Fruit fly (Drosophila melanogaster) whole organism, wandering third instar larva: ENCODE measurements around the gene CG5399.

Source experiments
- CG9705 ChIP-seq: fragments of 200-800 bp; sonication (Bioruptor generic); optimal IDR thresholded peaks from 2 replicates; lab custom pipeline; 2018; ENCODE audit warnings: missing biosample characterization, mild to moderate bottlenecking, missing genetic modification characterization
- CrebA ChIP-seq: fragments of 200-800 bp; sonication (Bioruptor generic); optimal IDR thresholded peaks from 2 replicates; lab custom pipeline; 2016; ENCODE audit warnings: missing biosample characterization, mild to moderate bottlenecking, missing genetic modification characterization, borderline replicate concordance
- Dfd ChIP-seq: fragments of >200 bp; optimal IDR thresholded peaks from 2 replicates; lab custom pipeline; 2017; ENCODE audit warnings: missing biosample characterization, missing genetic modification characterization
- Dif ChIP-seq: fragments of 200-275, 200-300 bp; sonication (Bioruptor generic); optimal IDR thresholded peaks from 2 replicates; lab custom pipeline; 2018; ENCODE audit warnings: missing biosample characterization, missing genetic modification characterization; ENCODE audit not compliant: partially characterized antibody
- Hnf4 ChIP-seq: fragments of 200-800 bp; sonication (Bioruptor generic); optimal IDR thresholded peaks from 2 replicates; lab custom pipeline; 2016; ENCODE audit warnings: missing biosample characterization, mild to moderate bottlenecking, missing genetic modification characterization
- Hr78 ChIP-seq: fragments of >200 bp; optimal IDR thresholded peaks from 2 replicates; lab custom pipeline; 2017; ENCODE audit warnings: missing biosample characterization, missing genetic modification characterization
- Hr83 ChIP-seq: fragments of 200-300 bp; sonication (Bioruptor generic); optimal IDR thresholded peaks from 2 replicates; lab custom pipeline; 2016; ENCODE audit warnings: missing biosample characterization, mild to moderate bottlenecking, missing genetic modification characterization, moderate library complexity; ENCODE audit not compliant: poor library complexity, severe bottlenecking
- Jra ChIP-seq: sonication (Bioruptor generic); optimal IDR thresholded peaks from 2 replicates; lab custom pipeline; 2016; ENCODE audit warnings: missing biosample characterization, missing genetic modification characterization
- Mio ChIP-seq: sonication (Bioruptor generic); optimal IDR thresholded peaks from 2 replicates; lab custom pipeline; 2016; ENCODE audit warnings: missing biosample characterization, missing genetic modification characterization
- Myc ChIP-seq: fragments of >200 bp; optimal IDR thresholded peaks from 2 replicates; lab custom pipeline; 2017
- Rel ChIP-seq, 2 experiments: fragments of 200-800 bp; sonication (Bioruptor generic) in 1 of 2; optimal IDR thresholded peaks; 2 replicates in 1 of 2; 3 replicates in 1 of 2; lab custom pipeline; 2016 to 2019; ENCODE audit warnings: mild to moderate bottlenecking in 2 of 2, missing biosample characterization in 2 of 2, missing genetic modification characterization in 2 of 2, moderate library complexity in 1 of 2
- Vsx2 ChIP-seq: fragments of 200-300, 225-300 bp; sonication (Bioruptor generic); optimal IDR thresholded peaks from 2 replicates; lab custom pipeline; 2018; ENCODE audit warnings: missing biosample characterization, missing genetic modification characterization; ENCODE audit not compliant: partially characterized antibody
- dl ChIP-seq, 2 experiments: fragments of 175-275, 200-275 bp in 1 of 2; fragments of 200-275 bp in 1 of 2; sonication (Bioruptor generic); optimal IDR thresholded peaks; lab custom pipeline; 2018; ENCODE audit warnings: mild to moderate bottlenecking in 2 of 2, missing biosample characterization in 2 of 2, missing genetic modification characterization in 2 of 2, moderate library complexity in 2 of 2; ENCODE audit not compliant: partially characterized antibody in 2 of 2, insufficient read depth in 1 of 2
- ey ChIP-seq: fragments of 200-800 bp; sonication (Bioruptor generic); optimal IDR thresholded peaks from 2 replicates; lab custom pipeline; 2016; ENCODE audit warnings: missing biosample characterization, missing genetic modification characterization
- fru ChIP-seq: fragments of 200-800 bp; sonication (Bioruptor generic); optimal IDR thresholded peaks from 3 replicates; lab custom pipeline; 2016; ENCODE audit warnings: missing biosample characterization, mild to moderate bottlenecking, missing genetic modification characterization
- h ChIP-seq: fragments of 200-800 bp; sonication (Bioruptor generic); optimal IDR thresholded peaks from 3 replicates; lab custom pipeline; 2016; ENCODE audit warnings: missing biosample characterization, mild to moderate bottlenecking, missing genetic modification characterization
- jim ChIP-seq: fragments of 175-275, 200-325 bp; sonication (Bioruptor generic); optimal IDR thresholded peaks from 2 replicates; lab custom pipeline; 2016; ENCODE audit warnings: missing biosample characterization, mild to moderate bottlenecking, missing genetic modification characterization
- rgr ChIP-seq: fragments of 200-800 bp; sonication (Bioruptor generic); optimal IDR thresholded peaks from 3 replicates; lab custom pipeline; 2016; ENCODE audit warnings: missing biosample characterization, mild to moderate bottlenecking, missing genetic modification characterization
- sage ChIP-seq: fragments of 200-800 bp; sonication (Bioruptor generic); optimal IDR thresholded peaks from 2 replicates; lab custom pipeline; 2016; ENCODE audit warnings: missing biosample characterization, mild to moderate bottlenecking, missing genetic modification characterization
- sv ChIP-seq: fragments of 200-800 bp; sonication (Bioruptor generic); optimal IDR thresholded peaks from 3 replicates; lab custom pipeline; 2016; ENCODE audit warnings: missing biosample characterization, missing genetic modification characterization
- tai ChIP-seq: sonication (Bioruptor generic); optimal IDR thresholded peaks from 2 replicates; lab custom pipeline; 2016; ENCODE audit warnings: missing biosample characterization, missing genetic modification characterization
- usp ChIP-seq: fragments of >200 bp; optimal IDR thresholded peaks from 2 replicates; lab custom pipeline; 2017; ENCODE audit warnings: missing biosample characterization, missing genetic modification characterization
- woc ChIP-seq: sonication (Bioruptor generic); optimal IDR thresholded peaks from 2 replicates; lab custom pipeline; 2016; ENCODE audit warnings: missing biosample characterization, mild to moderate bottlenecking, missing genetic modification characterization

CG5399 gene

dm6 chr3R:15660460-15660859, 34.6 kb upstream of the CG5399 start:
- no peak for TF ChIP-seq fru (GFP tag; lab: Kevin White, UChicago)
- no peak for TF ChIP-seq usp (GFP tag; lab: Kevin White, UChicago)
- no peak for TF ChIP-seq rgr
- TF ChIP-seq dl (GFP tag; optimal IDR thresholded peaks at IDR 0.05; lab: Kevin White, UChicago; ENCODE audit: insufficient read depth in 1 of 2, partially characterized antibody in 2 of 2): no peak
- no peak for TF ChIP-seq Myc
- no peak for TF ChIP-seq CG9705 (GFP tag; lab: Kevin White, UChicago)
- TF ChIP-seq jim (GFP tag; lab: Kevin White, UChicago): no peak
- no peak for TF ChIP-seq Rel (GFP tag; optimal IDR thresholded peaks at IDR 0.05; lab: Kevin White, UChicago)
- TF ChIP-seq Rel (tag; optimal IDR thresholded peaks at IDR 0.05; lab: Kevin White, UChicago): no peak
- no peak for TF ChIP-seq woc (GFP tag; lab: Kevin White, UChicago)
- TF ChIP-seq tai (GFP tag; lab: Kevin White, UChicago): no peak
- no peak for TF ChIP-seq CrebA
- TF ChIP-seq Hr78 (GFP tag; lab: Kevin White, UChicago): no peak
- no peak for TF ChIP-seq Mio
- TF ChIP-seq sage: no peak

dm6 chr3R:15664321-15665172, 30.5 kb upstream of the CG5399 start:
- peak; percentile 81 for TF ChIP-seq Dif
- TF ChIP-seq jim (GFP tag; lab: Kevin White, UChicago): no peak
- no peak for TF ChIP-seq woc (GFP tag; lab: Kevin White, UChicago)
- TF ChIP-seq usp (GFP tag; lab: Kevin White, UChicago): no peak
- TF ChIP-seq tai (GFP tag; lab: Kevin White, UChicago): no peak
- peak; percentile 59 to 80 for TF ChIP-seq dl (GFP tag; optimal IDR thresholded peaks at IDR 0.05; lab: Kevin White, UChicago; ENCODE audit: insufficient read depth in 1 of 2, partially characterized antibody in 2 of 2)
- TF ChIP-seq Vsx2 (GFP tag; lab: Kevin White, UChicago): no peak

dm6 chr3R:15665962-15666361, 29.1 kb upstream of the CG5399 start, which contains the start of gene pxb:
Gene pxb (plus strand): TSS chr3R:15666183.
- TF ChIP-seq h (GFP tag; lab: Kevin White, UChicago) (no peak), Hr83 (GFP tag; lab: Kevin White, UChicago) (peak; percentile 34), woc (GFP tag; lab: Kevin White, UChicago) (no peak), Hnf4 (peak; percentile 38), ey (GFP tag; lab: Kevin White, UChicago) (no peak)

- TF ChIP-seq Jra (GFP tag; lab: Kevin White, UChicago) (no peak), Rel (GFP tag; optimal IDR thresholded peaks at IDR 0.05; lab: Kevin White, UChicago) (no peak), Rel (tag; optimal IDR thresholded peaks at IDR 0.05; lab: Kevin White, UChicago) (no peak), dl (GFP tag; optimal IDR thresholded peaks at IDR 0.05; lab: Kevin White, UChicago; ENCODE audit: insufficient read depth in 1 of 2, partially characterized antibody in 2 of 2) (no peak)
- TF ChIP-seq, all 38 proteins: peak for 0
These were observed 28.0 kb upstream of the CG5399 start for dm6 chr3R:15666900-15667507.

- TF ChIP-seq Jra (GFP tag; lab: Kevin White, UChicago) (no peak), Dfd (GFP tag; lab: Kevin White, UChicago) (no peak), sage (no peak), rgr (no peak), fru (GFP tag; lab: Kevin White, UChicago) (no peak), Mio (no peak)
These were observed 26.1 kb upstream of the CG5399 start for dm6 chr3R:15668863-15669491.

- TF ChIP-seq Vsx2 (GFP tag; lab: Kevin White, UChicago) (peak; percentile 24), sv (no peak)
These were observed 24.5 kb upstream of the CG5399 start for dm6 chr3R:15670559-15670958.
